Worm (Caenorhabditis elegans): ENCODE data around the gene mkk-4.

Gene mkk-4

ce11 chrX:9997344-9997743 is 30.3 kb upstream of the mkk-4 start:
- no peak for TF ChIP-seq nhr-237 (tag; optimal IDR thresholded peaks at IDR 0.05)
- no peak for TF ChIP-seq bed-3 (GFP tag; optimal IDR thresholded peaks at IDR 0.05)
- no peak for TF ChIP-seq ces-1 (GFP tag; optimal IDR thresholded peaks at IDR 0.05)
- no peak for TF ChIP-seq hlh-1 (tag; optimal IDR thresholded peaks at IDR 0.05)
- TF ChIP-seq ham-2 (GFP tag; optimal IDR thresholded peaks at IDR 0.05): no peak
- no peak for TF ChIP-seq lsy-2 (tag; optimal IDR thresholded peaks at IDR 0.05)
- no peak for TF ChIP-seq unc-120 (tag; optimal IDR thresholded peaks at IDR 0.05; ENCODE audit: poor library complexity, severe bottlenecking)
- no peak for TF ChIP-seq nhr-2 (tag; optimal IDR thresholded peaks at IDR 0.05)
- TF ChIP-seq ceh-83 (GFP tag; optimal IDR thresholded peaks at IDR 0.05): no peak
- no peak for TF ChIP-seq sem-2 (GFP tag; optimal IDR thresholded peaks at IDR 0.05)
- no peak for TF ChIP-seq sptf-1 (tag; optimal IDR thresholded peaks at IDR 0.05)
- TF ChIP-seq tbx-8 (GFP tag; optimal IDR thresholded peaks at IDR 0.05): no peak

DNA sequence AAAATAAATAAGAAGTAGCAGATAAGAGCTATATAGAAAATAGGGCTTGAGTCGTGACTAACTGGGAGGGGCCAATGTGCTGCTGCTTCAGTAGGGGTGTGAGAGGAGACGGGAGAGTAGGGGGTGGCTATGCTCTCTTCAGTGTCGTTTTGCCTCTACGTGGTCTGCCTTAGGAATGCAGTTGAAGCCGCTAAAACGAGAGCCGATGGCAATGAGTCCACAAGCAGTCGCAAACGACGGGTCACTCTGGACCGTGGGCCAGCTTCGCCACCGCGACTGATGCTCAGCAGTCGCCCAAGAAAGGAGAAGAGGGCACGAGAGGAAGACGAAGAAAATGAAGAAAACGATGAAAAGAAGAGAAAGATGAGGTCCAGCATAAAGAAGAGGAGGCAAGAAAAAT is 28.5 kb upstream of the mkk-4 start, which contains the start of gene grk-1:
Gene grk-1, minus strand, starts transcription at position 17 of the 400 bp plus-strand sequence.
- TF ChIP-seq ces-1 (GFP tag; optimal IDR thresholded peaks at IDR 0.05) (peak; percentile 31), unc-39 (tag; optimal IDR thresholded peaks at IDR 0.05) (no peak)

- TF ChIP-seq zip-8 (tag; optimal IDR thresholded peaks at IDR 0.05) (no peak), nhr-28 (tag; optimal IDR thresholded peaks at IDR 0.05) (no peak), mls-2 (tag; optimal IDR thresholded peaks at IDR 0.05) (peak; percentile 90), elt-1 (tag; optimal IDR thresholded peaks at IDR 0.05; ENCODE audit: borderline replicate concordance, insufficient read depth) (no peak), blmp-1 (tag; optimal IDR thresholded peaks at IDR 0.05) (no peak), nhr-76 (tag; optimal IDR thresholded peaks at IDR 0.05) (no peak), sem-2 (GFP tag; optimal IDR thresholded peaks at IDR 0.05) (no peak), ceh-83 (GFP tag; optimal IDR thresholded peaks at IDR 0.05) (peak; percentile 56), nhr-2 (tag; optimal IDR thresholded peaks at IDR 0.05) (peak; percentile 59), lin-32 (GFP tag; optimal IDR thresholded peaks at IDR 0.05) (no peak), unc-39 (tag; optimal IDR thresholded peaks at IDR 0.05) (no peak), nhr-12 (tag; optimal IDR thresholded peaks at IDR 0.05) (no peak), sptf-1 (tag; optimal IDR thresholded peaks at IDR 0.05) (peak; percentile 91), mab-5 (tag; optimal IDR thresholded peaks at IDR 0.05) (no peak), ceh-43 (GFP tag; optimal IDR thresholded peaks at IDR 0.05) (no peak), tbx-8 (GFP tag; optimal IDR thresholded peaks at IDR 0.05) (no peak), M03D4.4 (tag; optimal IDR thresholded peaks at IDR 0.05) (peak; percentile 75), ztf-11 (tag; optimal IDR thresholded peaks at IDR 0.05) (peak; percentile 28), bed-3 (GFP tag; optimal IDR thresholded peaks at IDR 0.05) (no peak), unc-62 (GFP tag; optimal IDR thresholded peaks at IDR 0.05) (peak; percentile 73), elt-3 (tag; optimal IDR thresholded peaks at IDR 0.05) (no peak), nhr-237 (tag; optimal IDR thresholded peaks at IDR 0.05) (peak; percentile 47), hlh-1 (tag; optimal IDR thresholded peaks at IDR 0.05) (no peak), cnd-1 (tag; optimal IDR thresholded peaks at IDR 0.05) (peak; percentile 29), mep-1 (tag; optimal IDR thresholded peaks at IDR 0.05) (peak; percentile 25), ces-1 (GFP tag; optimal IDR thresholded peaks at IDR 0.05) (peak; percentile 36), ham-2 (GFP tag; optimal IDR thresholded peaks at IDR 0.05) (peak; percentile 79), drap-1 (GFP tag; optimal IDR thresholded peaks at IDR 0.05) (peak; percentile 76), pha-4 (tag; optimal IDR thresholded peaks at IDR 0.05) (peak; percentile 25), lsy-2 (tag; optimal IDR thresholded peaks at IDR 0.05) (no peak), flh-1 (GFP tag; optimal IDR thresholded peaks at IDR 0.05) (no peak), ceh-39 (tag; optimal IDR thresholded peaks at IDR 0.05) (peak; percentile 50), unc-120 (tag; optimal IDR thresholded peaks at IDR 0.05; ENCODE audit: poor library complexity, severe bottlenecking) (peak; percentile 77), snpc-4 (tag; optimal IDR thresholded peaks at IDR 0.05) (no peak), lin-13 (tag; optimal IDR thresholded peaks at IDR 0.05) (peak; percentile 53)
These were observed 28.0 kb upstream of the mkk-4 start for ce11 chrX:9999599-10000201.

DNA sequence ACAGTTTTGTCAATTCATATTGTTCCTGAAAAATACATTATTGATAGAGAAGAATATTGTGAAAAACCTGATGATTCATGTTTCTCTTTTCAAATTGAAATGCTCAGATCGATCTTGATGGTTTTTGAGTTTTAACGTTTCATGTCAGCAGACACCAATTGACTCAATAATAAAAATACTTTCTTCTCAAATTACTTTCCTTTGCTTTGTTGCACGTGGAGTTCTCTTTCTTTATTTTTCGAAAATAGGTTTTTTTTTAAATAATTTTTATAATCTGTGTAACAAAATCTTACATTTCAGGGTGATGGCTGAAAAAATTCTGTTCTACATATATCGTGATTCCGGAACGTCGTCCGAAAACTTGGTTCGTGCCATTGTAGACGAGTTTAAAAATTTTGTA is 27.0 kb upstream of the mkk-4 start, which contains the start of gene F19C6.2:
Gene F19C6.2, plus strand, starts transcription at position 301 of the 400 bp plus-strand sequence.
- no peak for TF ChIP-seq flh-1 (GFP tag; optimal IDR thresholded peaks at IDR 0.05)
- no peak for TF ChIP-seq unc-39 (tag; optimal IDR thresholded peaks at IDR 0.05)
- TF ChIP-seq nhr-2 (tag; optimal IDR thresholded peaks at IDR 0.05): no peak
- no peak for TF ChIP-seq mab-5 (tag; optimal IDR thresholded peaks at IDR 0.05)
- TF ChIP-seq nhr-237 (tag; optimal IDR thresholded peaks at IDR 0.05): no peak
- TF ChIP-seq elt-3 (tag; optimal IDR thresholded peaks at IDR 0.05): no peak
- no peak for TF ChIP-seq nhr-28 (tag; optimal IDR thresholded peaks at IDR 0.05)
- TF ChIP-seq blmp-1 (tag; optimal IDR thresholded peaks at IDR 0.05): no peak
- TF ChIP-seq M03D4.4 (tag; optimal IDR thresholded peaks at IDR 0.05): no peak
- TF ChIP-seq sptf-1 (tag; optimal IDR thresholded peaks at IDR 0.05): no peak
- TF ChIP-seq bed-3 (GFP tag; optimal IDR thresholded peaks at IDR 0.05): no peak
- no peak for TF ChIP-seq unc-62 (GFP tag; optimal IDR thresholded peaks at IDR 0.05)
- TF ChIP-seq nhr-12 (tag; optimal IDR thresholded peaks at IDR 0.05): no peak
- TF ChIP-seq hlh-1 (tag; optimal IDR thresholded peaks at IDR 0.05): no peak
- TF ChIP-seq elt-1 (tag; optimal IDR thresholded peaks at IDR 0.05; ENCODE audit: borderline replicate concordance, insufficient read depth): no peak
- no peak for TF ChIP-seq mls-2 (tag; optimal IDR thresholded peaks at IDR 0.05)
- no peak for TF ChIP-seq tbx-8 (GFP tag; optimal IDR thresholded peaks at IDR 0.05)
- no peak for TF ChIP-seq zip-8 (tag; optimal IDR thresholded peaks at IDR 0.05)
- no peak for TF ChIP-seq lin-13 (tag; optimal IDR thresholded peaks at IDR 0.05)

All from whole organism, mixed stage, embryonic.